Worm (Caenorhabditis elegans): ENCODE results near the gene klf-3.

- TF ChIP-seq dao-5 (tag; optimal IDR thresholded peaks at IDR 0.05) (no peak), him-1 (tag; optimal IDR thresholded peaks at IDR 0.05) (no peak), W03F9.2 (tag; optimal IDR thresholded peaks at IDR 0.05) (no peak)
These were observed 26.0 kb downstream of the klf-3 start, which contains the start of gene T19D12.6 for ce11 chrII:6642651-6643167.

Measured in whole organism, L4/young adult.